Worm (Caenorhabditis elegans) whole organism, L4/young adult: ENCODE measurements around the gene F45E6.1.

ENCODE experiments used
- W03F9.2 ChIP-seq: fragments of 150-350 bp; optimal IDR thresholded peaks from 2 replicates; lab custom pipeline; 2014; ENCODE audit warnings: missing biosample characterization, missing genetic modification characterization
- dao-5 ChIP-seq: sonication (generic microtip); optimal IDR thresholded peaks from 2 replicates; lab custom pipeline; 2016; ENCODE audit warnings: missing genotype, missing genetic modification characterization, moderate library complexity, missing compliant biosample characterization
- him-1 ChIP-seq: sonication (generic microtip); optimal IDR thresholded peaks from 2 replicates; lab custom pipeline; 2016; ENCODE audit warnings: missing genotype, missing genetic modification reagents, missing genetic modification characterization, missing compliant biosample characterization

DNA sequence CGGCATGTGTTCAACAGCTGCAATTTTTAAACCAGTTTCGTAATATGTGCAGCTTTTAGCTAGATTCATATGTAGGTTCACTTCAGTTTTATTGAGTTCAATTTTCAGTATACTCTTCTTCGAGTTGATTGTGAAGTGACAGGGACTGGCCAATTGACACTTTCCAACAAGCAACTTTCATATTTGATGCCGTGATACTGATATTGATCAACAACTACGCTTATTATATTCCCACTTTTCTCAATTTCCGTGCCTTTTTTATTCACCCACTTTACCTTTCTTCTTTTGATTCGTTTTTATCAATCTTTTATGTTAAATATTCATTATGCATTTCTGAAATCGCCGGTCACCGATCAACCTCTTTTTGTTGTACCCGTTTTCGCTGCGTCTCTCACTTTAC, 6.8 kb upstream of the F45E6.1 start:
- no peak for TF ChIP-seq W03F9.2
- TF ChIP-seq him-1 (tag; lab: Kevin White, UChicago): no peak
- TF ChIP-seq dao-5 (tag; lab: Kevin White, UChicago): no peak
